Worm (Caenorhabditis elegans) whole organism, young adult: ENCODE results near the gene gfi-1.
A peak's percentile ranks its signal among the peaks of the same experiment; 100 is the strongest.

Experiments used
- B0261.1 ChIP-seq: sonication (generic microtip); optimal IDR thresholded peaks from 2 replicates; lab custom pipeline; 2016; ENCODE audit warnings: mild to moderate bottlenecking, missing genetic modification characterization, moderate library complexity, missing compliant biosample characterization
- D2030.7 ChIP-seq: fragments of 200-800 bp; sonication (Bioruptor generic); IDR thresholded peaks from 2 replicates; pipeline ENCODE4 v1.3.6; 2022; ENCODE audit warnings: missing genetic modification reagents, missing genetic modification characterization, missing compliant biosample characterization
- F10E7.11 ChIP-seq: sonication (generic microtip); optimal IDR thresholded peaks from 2 replicates; lab custom pipeline; 2017; ENCODE audit warnings: mild to moderate bottlenecking, missing genetic modification characterization, moderate library complexity, missing compliant biosample characterization
- F37B4.10 ChIP-seq: fragments of 200-800 bp; sonication (Bioruptor generic); IDR thresholded peaks from 2 replicates; pipeline ENCODE4 v1.3.6; 2022; ENCODE audit warnings: missing genetic modification characterization, missing compliant biosample characterization
- F39B2.1 ChIP-seq: fragments of 200-800 bp; sonication (Bioruptor generic); IDR thresholded peaks from 2 replicates; pipeline ENCODE4 v1.3.6; 2022; ENCODE audit warnings: missing genetic modification reagents, missing genetic modification characterization, missing compliant biosample characterization
- F49E8.2 ChIP-seq: sonication (generic microtip); optimal IDR thresholded peaks from 3 replicates; lab custom pipeline; 2017; ENCODE audit warnings: missing genetic modification characterization, mild to moderate bottlenecking, missing compliant biosample characterization, antibody characterized with exemption, moderate library complexity; ENCODE audit not compliant: insufficient read depth
- F52B5.7 ChIP-seq: sonication (generic microtip); optimal IDR thresholded peaks from 2 replicates; lab custom pipeline; 2016; ENCODE audit warnings: mild to moderate bottlenecking, missing genetic modification characterization, missing compliant biosample characterization
- K12H6.12 ChIP-seq: fragments of 200-800 bp; sonication (Bioruptor generic); optimal IDR thresholded peaks from 2 replicates; lab custom pipeline; 2018; ENCODE audit warnings: mild to moderate bottlenecking, missing genetic modification characterization, missing compliant biosample characterization
- Y53G8AR.9 ChIP-seq: fragments of 200-800 bp; sonication (Bioruptor generic); conservative IDR thresholded peaks from 2 replicates; pipeline ENCODE4 v1.3.6; 2022; ENCODE audit warnings: missing genetic modification reagents, missing genetic modification characterization, missing compliant biosample characterization
- Y56A3A.18 ChIP-seq: fragments of 200-800 bp; sonication (Bioruptor generic); IDR thresholded peaks from 2 replicates; pipeline ENCODE4 v1.3.6; 2022; ENCODE audit warnings: missing genetic modification reagents, missing genetic modification characterization, missing compliant biosample characterization
- Y67H2A.10 ChIP-seq: fragments of 200-800 bp; sonication (Bioruptor generic); conservative IDR thresholded peaks from 2 replicates; pipeline ENCODE4 v1.3.6; 2022; ENCODE audit warnings: missing genetic modification reagents, missing genetic modification characterization, missing compliant biosample characterization
- ZK185.1 ChIP-seq: sonication (generic microtip); optimal IDR thresholded peaks from 2 replicates; lab custom pipeline; 2016; ENCODE audit warnings: mild to moderate bottlenecking, missing genetic modification characterization, missing compliant biosample characterization; ENCODE audit not compliant: poor library complexity, severe bottlenecking
- ama-1 ChIP-seq, 3 experiments: fragments of 150-350 bp in 1 of 3; sonication (generic microtip) in 2 of 3; optimal IDR thresholded peaks; 2 replicates each; lab custom pipeline; 2014 to 2018; ENCODE audit warnings: missing biosample characterization in 2 of 3, missing genetic modification characterization in 2 of 3, missing genetic modification reagents in 2 of 3
- aptf-2 ChIP-seq: fragments of 200-800 bp; sonication (Bioruptor generic); conservative IDR thresholded peaks from 2 replicates; pipeline ENCODE4 v1.3.6; 2022; ENCODE audit warnings: missing genetic modification reagents, missing genetic modification characterization, missing compliant biosample characterization
- attf-3 ChIP-seq: fragments of 200-800 bp; sonication (Bioruptor generic); conservative IDR thresholded peaks from 2 replicates; pipeline ENCODE4 v1.3.6; 2022; ENCODE audit warnings: missing genetic modification reagents, missing genetic modification characterization, missing compliant biosample characterization
- attf-5 ChIP-seq: fragments of 200-800 bp; sonication (Bioruptor generic); optimal IDR thresholded peaks from 2 replicates; lab custom pipeline; 2018; ENCODE audit warnings: mild to moderate bottlenecking, missing genetic modification characterization, missing compliant biosample characterization
- attf-6 ChIP-seq: fragments of 200-800 bp; sonication (Bioruptor generic); IDR thresholded peaks from 2 replicates; pipeline ENCODE4 v1.3.6; 2022; ENCODE audit warnings: missing genetic modification reagents, missing genetic modification characterization, missing compliant biosample characterization
- bed-1 ChIP-seq: fragments of 200-800 bp; sonication (Bioruptor generic); IDR thresholded peaks from 2 replicates; pipeline ENCODE4 v1.3.6; 2022; ENCODE audit warnings: missing genetic modification reagents, missing genetic modification characterization, missing compliant biosample characterization
- ccch-3 ChIP-seq: fragments of 200-800 bp; sonication (Bioruptor generic); optimal IDR thresholded peaks from 2 replicates; lab custom pipeline; 2018; ENCODE audit warnings: mild to moderate bottlenecking, missing genetic modification characterization, missing compliant biosample characterization
- cebp-1 ChIP-seq, 2 experiments: fragments of 200-800 bp in 1 of 2; sonication (Bioruptor generic) in 1 of 2; sonication (generic microtip) in 1 of 2; IDR thresholded peaks in 1 of 2; optimal IDR thresholded peaks in 1 of 2; 2 replicates each; pipeline versions ENCODE4 v1.3.6 to Lab custom; 2017 to 2022; ENCODE audit warnings: missing compliant biosample characterization in 2 of 2, missing genetic modification characterization in 2 of 2, mild to moderate bottlenecking in 1 of 2, missing genetic modification reagents in 1 of 2, moderate library complexity in 1 of 2
- ceh-40 ChIP-seq: fragments of 200-800 bp; sonication (Bioruptor generic); IDR thresholded peaks from 2 replicates; pipeline ENCODE4 v1.3.6; 2022; ENCODE audit warnings: missing genetic modification characterization, missing compliant biosample characterization
- egl-18 ChIP-seq: fragments of 200-800 bp; sonication (Bioruptor generic); IDR thresholded peaks from 2 replicates; pipeline ENCODE4 v1.3.6; 2022; ENCODE audit warnings: missing genetic modification reagents, missing genetic modification characterization, missing compliant biosample characterization
- egrh-3 ChIP-seq: fragments of 200-800 bp; sonication (Bioruptor generic); IDR thresholded peaks from 2 replicates; pipeline ENCODE4 v1.3.6; 2022; ENCODE audit warnings: missing genetic modification reagents, missing genetic modification characterization, missing compliant biosample characterization
- ekl-4 ChIP-seq: fragments of 200-800 bp; sonication (Bioruptor generic); IDR thresholded peaks from 2 replicates; pipeline ENCODE4 v1.3.6; 2022; ENCODE audit warnings: missing genetic modification reagents, missing genetic modification characterization, missing compliant biosample characterization
- gei-17 ChIP-seq: fragments of 200-800 bp; sonication (Bioruptor generic); optimal IDR thresholded peaks from 2 replicates; lab custom pipeline; 2018; ENCODE audit warnings: mild to moderate bottlenecking, missing genetic modification characterization, missing compliant biosample characterization
- hmg-1.2 ChIP-seq: fragments of 200-800 bp; sonication (Bioruptor generic); IDR thresholded peaks from 2 replicates; pipeline ENCODE4 v1.3.6; 2022; ENCODE audit warnings: missing genetic modification reagents, missing genetic modification characterization, missing compliant biosample characterization
- let-526 ChIP-seq: fragments of 200-800 bp; sonication (Bioruptor generic); IDR thresholded peaks from 2 replicates; pipeline ENCODE4 v1.3.6; 2022; ENCODE audit warnings: missing genetic modification reagents, missing genetic modification characterization, missing compliant biosample characterization
- lin-40 ChIP-seq: sonication (generic microtip); optimal IDR thresholded peaks from 2 replicates; lab custom pipeline; 2016; ENCODE audit warnings: missing genetic modification characterization, mild to moderate bottlenecking, missing compliant biosample characterization, missing genotype, missing genetic modification reagents
- madf-3 ChIP-seq: fragments of 200-800 bp; sonication (Bioruptor generic); IDR thresholded peaks from 2 replicates; pipeline ENCODE4 v1.3.6; 2022; ENCODE audit warnings: missing genetic modification reagents, missing genetic modification characterization, missing compliant biosample characterization
- mxl-1 ChIP-seq: sonication (generic microtip); optimal IDR thresholded peaks from 2 replicates; lab custom pipeline; 2016; ENCODE audit warnings: missing genetic modification characterization, missing compliant biosample characterization
- nfya-1 ChIP-seq: sonication (generic microtip); optimal IDR thresholded peaks from 2 replicates; lab custom pipeline; 2017; ENCODE audit warnings: antibody characterized with exemption, missing compliant biosample characterization, missing genetic modification characterization, borderline replicate concordance; ENCODE audit not compliant: insufficient read depth
- nhr-120 ChIP-seq: fragments of 200-800 bp; sonication (Bioruptor generic); IDR thresholded peaks from 2 replicates; pipeline ENCODE4 v1.3.6; 2022; ENCODE audit warnings: missing genetic modification characterization, missing compliant biosample characterization
- nhr-179 ChIP-seq: sonication (generic microtip); optimal IDR thresholded peaks from 2 replicates; lab custom pipeline; 2016; ENCODE audit warnings: mild to moderate bottlenecking, missing genetic modification characterization, missing compliant biosample characterization
- nhr-27 ChIP-seq: fragments of 200-800 bp; sonication (Bioruptor generic); optimal IDR thresholded peaks from 2 replicates; lab custom pipeline; 2018; ENCODE audit warnings: mild to moderate bottlenecking, missing genetic modification characterization, moderate library complexity, missing compliant biosample characterization
- nhr-80 ChIP-seq: sonication (generic microtip); optimal IDR thresholded peaks from 2 replicates; lab custom pipeline; 2016; ENCODE audit warnings: missing genetic modification characterization, missing compliant biosample characterization
- rpc-1 ChIP-seq, 2 experiments: fragments of 150-350 bp in 1 of 2; sonication (generic microtip) in 1 of 2; optimal IDR thresholded peaks; 2 replicates each; lab custom pipeline; 2014 to 2018; ENCODE audit warnings: missing biosample characterization in 1 of 2, missing genetic modification characterization in 1 of 2, missing genetic modification reagents in 1 of 2, missing genotype in 1 of 2
- sea-2 ChIP-seq: fragments of 200-800 bp; sonication (Bioruptor generic); IDR thresholded peaks from 2 replicates; pipeline ENCODE4 v1.3.6; 2022; ENCODE audit warnings: missing genetic modification characterization, missing compliant biosample characterization
- tbp1 ChIP-seq: fragments of 200-800 bp; sonication (Bioruptor generic); optimal IDR thresholded peaks from 2 replicates; lab custom pipeline; 2018; ENCODE audit warnings: mild to moderate bottlenecking, missing genetic modification characterization, missing compliant biosample characterization
- unc-130 ChIP-seq: sonication (generic microtip); optimal IDR thresholded peaks from 2 replicates; lab custom pipeline; 2016; ENCODE audit warnings: missing genetic modification reagents, missing genetic modification characterization, missing compliant biosample characterization
- xnd-1 ChIP-seq: sonication (generic microtip); optimal IDR thresholded peaks from 2 replicates; lab custom pipeline; 2016; ENCODE audit warnings: missing genotype, missing genetic modification reagents, missing genetic modification characterization, missing compliant biosample characterization
- zfh-2 ChIP-seq: fragments of 200-800 bp; sonication (Bioruptor generic); conservative IDR thresholded peaks from 2 replicates; pipeline ENCODE4 v1.3.6; 2022; ENCODE audit warnings: missing genetic modification reagents, missing genetic modification characterization, missing compliant biosample characterization
- zim-3 ChIP-seq: sonication (generic microtip); optimal IDR thresholded peaks from 2 replicates; lab custom pipeline; 2017; ENCODE audit warnings: mild to moderate bottlenecking, missing genetic modification characterization, moderate library complexity, missing compliant biosample characterization
- ztf-18 ChIP-seq: sonication (generic microtip); optimal IDR thresholded peaks from 2 replicates; lab custom pipeline; 2016; ENCODE audit warnings: missing genotype, mild to moderate bottlenecking, missing genetic modification characterization, missing compliant biosample characterization
- ztf-22 ChIP-seq: fragments of 200-800 bp; sonication (Bioruptor generic); optimal IDR thresholded peaks from 2 replicates; lab custom pipeline; 2018; ENCODE audit warnings: mild to moderate bottlenecking, missing genetic modification characterization, moderate library complexity, missing compliant biosample characterization
- ztf-3 ChIP-seq: fragments of 200-800 bp; sonication (Bioruptor generic); optimal IDR thresholded peaks from 2 replicates; lab custom pipeline; 2018; ENCODE audit warnings: mild to moderate bottlenecking, missing genetic modification characterization, missing compliant biosample characterization
- ztf-6 ChIP-seq: fragments of 200-800 bp; sonication (Bioruptor generic); IDR thresholded peaks from 2 replicates; pipeline ENCODE4 v1.3.6; 2022; ENCODE audit warnings: missing genetic modification reagents, missing genetic modification characterization, missing compliant biosample characterization

gfi-1 gene

ce11 chrV:6365597-6365996, 34.1 kb downstream of the gfi-1 start, which contains the start of gene cest-33:
TSS of gene cest-33 (minus strand) at chrV:6365671.
- no peak for TF ChIP-seq attf-5 (GFP tag; lab: Kevin White, UChicago)
- no peak for TF ChIP-seq mxl-1
- no peak for TF ChIP-seq zim-3 (tag; lab: Kevin White, UChicago)
- no peak for TF ChIP-seq cebp-1 (GFP tag; IDR thresholded peaks at IDR 0.05; lab: Robert Waterston, UW)
- TF ChIP-seq cebp-1 (tag; optimal IDR thresholded peaks at IDR 0.05; lab: Kevin White, UChicago), result no peak
- no peak for TF ChIP-seq nhr-179 (tag; lab: Kevin White, UChicago)
- TF ChIP-seq K12H6.12 (tag; lab: Kevin White, UChicago), result no peak
- TF ChIP-seq B0261.1 (tag; lab: Kevin White, UChicago), result no peak
- peak; percentile 12 for TF ChIP-seq lin-40
- TF ChIP-seq hmg-1.2 (GFP tag; lab: Robert Waterston, UW), result peak; percentile 49; the same call in 1 of the 2 replicates
- TF ChIP-seq gei-17 (GFP tag; lab: Kevin White, UChicago), result no peak
- TF ChIP-seq ztf-6 (GFP tag; lab: Robert Waterston, UW), result no peak
- no peak for TF ChIP-seq Y56A3A.18 (GFP tag; lab: Robert Waterston, UW)
- TF ChIP-seq bed-1 (GFP tag; lab: Robert Waterston, UW), result no peak
- TF ChIP-seq Y53G8AR.9 (GFP tag; lab: Robert Waterston, UW), result no peak
- TF ChIP-seq nhr-80 (tag; lab: Kevin White, UChicago), result peak; percentile 22
- TF ChIP-seq F39B2.1 (GFP tag; lab: Robert Waterston, UW), result no peak
- TF ChIP-seq let-526 (GFP tag; lab: Robert Waterston, UW), result no peak
- TF ChIP-seq ekl-4 (GFP tag; lab: Robert Waterston, UW), result no peak
- no peak for TF ChIP-seq aptf-2 (GFP tag; lab: Robert Waterston, UW)
- TF ChIP-seq tbp1 (GFP tag; lab: Kevin White, UChicago), result peak; percentile 10
- no peak for TF ChIP-seq sea-2 (GFP tag; lab: Robert Waterston, UW)
- no peak for TF ChIP-seq nhr-27
- no peak for TF ChIP-seq ztf-3 (GFP tag; lab: Kevin White, UChicago)

ce11 chrV:6364806-6365205, 34.9 kb downstream of the gfi-1 start:
- TF ChIP-seq attf-3 (GFP tag; lab: Robert Waterston, UW) (no peak), ZK185.1 (tag; lab: Kevin White, UChicago) (no peak), F49E8.2 (no peak), egl-18 (GFP tag; lab: Robert Waterston, UW) (no peak), xnd-1 (tag; lab: Kevin White, UChicago) (no peak), nhr-120 (no peak), ceh-40 (GFP tag; lab: Robert Waterston, UW) (no peak)

DNA sequence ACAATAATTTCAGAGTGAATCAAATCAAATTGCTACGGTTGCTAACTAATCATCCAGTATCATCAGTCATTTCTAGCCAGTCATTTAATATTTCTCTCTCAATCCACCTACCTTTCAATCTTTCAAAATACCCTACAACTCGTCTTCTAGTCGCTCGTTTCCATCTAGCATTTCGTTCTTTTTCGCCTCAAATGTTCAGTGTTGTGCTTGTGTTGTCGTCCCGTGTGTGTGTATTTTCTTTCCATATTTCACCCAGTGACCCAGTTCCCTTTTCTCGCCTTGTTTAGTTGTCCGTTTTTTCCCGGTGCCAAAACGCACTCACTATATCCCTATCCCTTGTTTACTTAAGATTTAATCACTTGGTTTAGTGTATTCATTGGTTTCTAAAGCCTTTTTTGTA, 38.0 kb downstream of the gfi-1 start:
- TF ChIP-seq F10E7.11 (tag; lab: Kevin White, UChicago) (no peak), F37B4.10 (GFP tag; lab: Robert Waterston, UW) (no peak), ztf-18 (tag; lab: Kevin White, UChicago) (no peak), F52B5.7 (tag; lab: Kevin White, UChicago) (no peak), ztf-6 (GFP tag; lab: Robert Waterston, UW) (no peak), nfya-1 (tag; lab: Kevin White, UChicago) (no peak), Y67H2A.10 (no peak), K12H6.12 (tag; lab: Kevin White, UChicago) (no peak), egrh-3 (GFP tag; lab: Robert Waterston, UW) (no peak), ztf-22 (GFP tag; lab: Kevin White, UChicago) (no peak), rpc-1 (optimal IDR thresholded peaks at IDR 0.05; lab: Kevin White, UChicago) (no peak), rpc-1 (tag; optimal IDR thresholded peaks at IDR 0.05; lab: Kevin White, UChicago) (no peak), nhr-120 (no peak), unc-130 (GFP tag; lab: Kevin White, UChicago) (no peak), madf-3 (GFP tag; lab: Robert Waterston, UW) (no peak), ama-1 (optimal IDR thresholded peaks at IDR 0.05; lab: Kevin White, UChicago) (no peak), ama-1 (GFP tag; optimal IDR thresholded peaks at IDR 0.05; lab: Kevin White, UChicago) (no peak), zfh-2 (no peak), ccch-3 (GFP tag; lab: Kevin White, UChicago) (no peak), attf-6 (GFP tag; lab: Robert Waterston, UW) (no peak), D2030.7 (GFP tag; lab: Robert Waterston, UW) (no peak)
